Fruit fly (Drosophila melanogaster): ENCODE results near the gene CG34150.

CG34150 gene

dm6 chr3R:24859701-24860100 lies 45.6 kb downstream of the CG34150 start, which contains the start of gene ppk22:
TSS of gene ppk22 (minus strand) at chr3R:24859801.
- TF ChIP-seq toe (GFP tag; optimal IDR thresholded peaks at IDR 0.05), result no peak
- TF ChIP-seq Mnt (GFP tag; optimal IDR thresholded peaks at IDR 0.05), result no peak
- no peak for TF ChIP-seq Clk (GFP tag; optimal IDR thresholded peaks at IDR 0.05)
- TF ChIP-seq cic (GFP tag; optimal IDR thresholded peaks at IDR 0.05), result no peak
- TF ChIP-seq cnc (optimal IDR thresholded peaks at IDR 0.05), result no peak
- no peak for TF ChIP-seq CG14711 (tag; optimal IDR thresholded peaks at IDR 0.05)
- TF ChIP-seq Crg-1 (GFP tag; optimal IDR thresholded peaks at IDR 0.05), result no peak
- TF ChIP-seq kay (GFP tag; ENCODE audit: borderline replicate concordance), result no peak
- no peak for TF ChIP-seq CG11617 (GFP tag; optimal IDR thresholded peaks at IDR 0.05)
- no peak for TF ChIP-seq Hr96 (GFP tag; optimal IDR thresholded peaks at IDR 0.05)

dm6 chr3R:24860316-24860826 lies 46.3 kb downstream of the CG34150 start, which contains the start of gene CG13639:
TSS of gene CG13639 (minus strand) at chr3R:24860366.
- no peak for TF ChIP-seq Mnt (GFP tag; optimal IDR thresholded peaks at IDR 0.05)
- TF ChIP-seq ovo (GFP tag; optimal IDR thresholded peaks at IDR 0.05), result peak; percentile 48
- TF ChIP-seq CG33017 (tag; optimal IDR thresholded peaks at IDR 0.05), result no peak
- TF ChIP-seq CG12768 (GFP tag; optimal IDR thresholded peaks at IDR 0.05), result no peak
- TF ChIP-seq cnc (optimal IDR thresholded peaks at IDR 0.05), result peak in 1 of 2 experiments; percentile 42
- TF ChIP-seq Clk (GFP tag; optimal IDR thresholded peaks at IDR 0.05), result no peak

- no peak for TF ChIP-seq CG14711 (tag; optimal IDR thresholded peaks at IDR 0.05)
These were observed 48.0 kb downstream of the CG34150 start, which contains the start of gene CG13640 for dm6 chr3R:24862065-24862464. TSS of gene CG13640 (minus strand) at chr3R:24862165.

- TF ChIP-seq CG7045 (GFP tag; optimal IDR thresholded peaks at IDR 0.05) (no peak), CG5204 (GFP tag; optimal IDR thresholded peaks at IDR 0.05) (no peak), CG12768 (GFP tag; optimal IDR thresholded peaks at IDR 0.05) (no peak), CG1620 (GFP tag; optimal IDR thresholded peaks at IDR 0.05) (no peak), tj (GFP tag; optimal IDR thresholded peaks at IDR 0.05) (no peak), ovo (GFP tag; optimal IDR thresholded peaks at IDR 0.05) (no peak), Hr96 (GFP tag; optimal IDR thresholded peaks at IDR 0.05) (no peak), Clk (GFP tag; optimal IDR thresholded peaks at IDR 0.05) (no peak), CG14711 (tag; optimal IDR thresholded peaks at IDR 0.05) (no peak), Mnt (GFP tag; optimal IDR thresholded peaks at IDR 0.05) (no peak), cnc (optimal IDR thresholded peaks at IDR 0.05) (no peak), CG33017 (tag; optimal IDR thresholded peaks at IDR 0.05) (no peak), CG7101 (tag; optimal IDR thresholded peaks at IDR 0.05) (no peak), cic (GFP tag; optimal IDR thresholded peaks at IDR 0.05) (no peak), toe (GFP tag; optimal IDR thresholded peaks at IDR 0.05) (no peak), pad (GFP tag; optimal IDR thresholded peaks at IDR 0.05) (no peak)
These were observed 48.6 kb downstream of the CG34150 start, which contains the start of gene CG7016 for dm6 chr3R:24862574-24863089. TSS of gene CG7016 (plus strand) at chr3R:24862931.

dm6 chr3R:24863894-24864293 lies 49.8 kb downstream of the CG34150 start:
- no peak for TF ChIP-seq CG14711 (tag; optimal IDR thresholded peaks at IDR 0.05)
- TF ChIP-seq cnc (optimal IDR thresholded peaks at IDR 0.05), result no peak
- TF ChIP-seq kay (GFP tag; ENCODE audit: borderline replicate concordance), result no peak
- TF ChIP-seq CG11617 (GFP tag; optimal IDR thresholded peaks at IDR 0.05), result no peak
- no peak for TF ChIP-seq pad (GFP tag; optimal IDR thresholded peaks at IDR 0.05)
